Worm (Caenorhabditis elegans) whole organism, L4 larva: ENCODE measurements around the gene oac-23.

Source experiments
- F44E2.7 ChIP-seq: fragments of 200-800 bp; sonication (Bioruptor generic); IDR thresholded peaks from 2 replicates; pipeline ENCODE4 v2.1.2; 2022; ENCODE audit warnings: missing genetic modification characterization, missing compliant biosample characterization
- T20F7.1 ChIP-seq: fragments of 200-800 bp; sonication (Bioruptor generic); optimal IDR thresholded peaks from 2 replicates; lab custom pipeline; 2018; ENCODE audit warnings: mild to moderate bottlenecking, missing genetic modification characterization, missing compliant biosample characterization
- Y105C5A.15 ChIP-seq: fragments of 200-800 bp; sonication (Bioruptor generic); IDR thresholded peaks from 2 replicates; pipeline ENCODE4 v1.3.6; 2022; ENCODE audit warnings: missing genetic modification characterization, missing compliant biosample characterization
- Y5F2A.4 ChIP-seq: fragments of 200-800 bp; sonication (Bioruptor generic); optimal IDR thresholded peaks from 2 replicates; lab custom pipeline; 2018; ENCODE audit warnings: mild to moderate bottlenecking, missing genetic modification characterization, missing compliant biosample characterization
- aha-1 ChIP-seq: fragments of 150-350 bp; peaks from one replicate; lab custom pipeline; 2014; ENCODE audit warnings: missing biosample characterization, missing genetic modification characterization
- ceh-28 ChIP-seq: fragments of 150-350 bp; optimal IDR thresholded peaks from 2 replicates; lab custom pipeline; 2014; ENCODE audit warnings: missing biosample characterization, missing genetic modification reagents, missing genetic modification characterization
- ceh-62 ChIP-seq: sonication (generic microtip); optimal IDR thresholded peaks from 2 replicates; lab custom pipeline; 2017; ENCODE audit warnings: missing biosample characterization, missing genetic modification characterization
- daf-12 ChIP-seq: fragments of 150-350 bp; optimal IDR thresholded peaks from 2 replicates; lab custom pipeline; 2014; ENCODE audit warnings: missing biosample characterization, missing genetic modification reagents, missing genetic modification characterization
- daf-19 ChIP-seq: fragments of 200-800 bp; sonication (Bioruptor generic); conservative IDR thresholded peaks from 2 replicates; pipeline ENCODE4 v1.3.6; 2022; ENCODE audit warnings: missing genetic modification characterization, missing compliant biosample characterization
- dmd-6 ChIP-seq: fragments of 200-800 bp; sonication (Bioruptor generic); IDR thresholded peaks from 2 replicates; pipeline ENCODE4 v1.3.6; 2022; ENCODE audit warnings: missing genetic modification reagents, missing genetic modification characterization, missing compliant biosample characterization
- dmd-8 ChIP-seq: fragments of 200-800 bp; sonication (Bioruptor generic); IDR thresholded peaks from 2 replicates; pipeline ENCODE4 v1.3.6; 2022; ENCODE audit warnings: missing genetic modification characterization, missing compliant biosample characterization
- dpl-1 ChIP-seq: fragments of 150-350 bp; optimal IDR thresholded peaks from 2 replicates; lab custom pipeline; 2014; ENCODE audit warnings: missing biosample characterization, missing genetic modification reagents, missing genetic modification characterization
- fos-1 ChIP-seq: fragments of 150-350 bp; optimal IDR thresholded peaks from 2 replicates; lab custom pipeline; 2014; ENCODE audit warnings: missing biosample characterization, missing genetic modification characterization
- hif-1 ChIP-seq, 2 experiments: sonication (generic microtip); optimal IDR thresholded peaks; 2 replicates each; lab custom pipeline; 2016 to 2017; ENCODE audit warnings: missing compliant biosample characterization in 2 of 2, missing genetic modification characterization in 2 of 2, missing genetic modification reagents in 2 of 2, missing genotype in 2 of 2, mild to moderate bottlenecking in 1 of 2
- hlh-30 ChIP-seq: sonication (generic microtip); optimal IDR thresholded peaks from 2 replicates; lab custom pipeline; 2017; ENCODE audit warnings: antibody characterized with exemption, mild to moderate bottlenecking, missing genetic modification characterization, missing compliant biosample characterization; ENCODE audit not compliant: insufficient read depth
- jun-1 ChIP-seq: fragments of 150-350 bp; optimal IDR thresholded peaks from 2 replicates; lab custom pipeline; 2014; ENCODE audit warnings: missing biosample characterization, missing genetic modification reagents, missing genetic modification characterization
- lim-7 ChIP-seq: fragments of 200-800 bp; sonication (Bioruptor generic); IDR thresholded peaks from 2 replicates; pipeline ENCODE4 v1.3.6; 2022; ENCODE audit warnings: missing genetic modification characterization, missing compliant biosample characterization
- lin-1 ChIP-seq: fragments of 200-800 bp; sonication (Bioruptor generic); IDR thresholded peaks from 2 replicates; pipeline ENCODE4 v1.3.6; 2022; ENCODE audit warnings: missing genetic modification reagents, missing genetic modification characterization, missing compliant biosample characterization
- lin-15B ChIP-seq: fragments of 150-350 bp; sonication (generic microtip); optimal IDR thresholded peaks from 3 replicates; lab custom pipeline; 2014; ENCODE audit warnings: missing biosample characterization, missing genetic modification characterization
- lin-38 ChIP-seq: fragments of 200-800 bp; sonication (Bioruptor generic); IDR thresholded peaks from 2 replicates; pipeline ENCODE4 v1.3.6; 2022; ENCODE audit warnings: missing genetic modification reagents, missing genetic modification characterization, missing compliant biosample characterization
- lir-3 ChIP-seq: sonication (generic microtip); optimal IDR thresholded peaks from 2 replicates; lab custom pipeline; 2016; ENCODE audit warnings: mild to moderate bottlenecking, missing genetic modification characterization, missing compliant biosample characterization
- mep-1 ChIP-seq: fragments of 150-350 bp; sonication (generic microtip); optimal IDR thresholded peaks from 3 replicates; lab custom pipeline; 2014; ENCODE audit warnings: missing biosample characterization, missing genetic modification characterization
- mes-2 ChIP-seq: sonication (generic microtip); optimal IDR thresholded peaks from 2 replicates; lab custom pipeline; 2016; ENCODE audit warnings: missing genotype, mild to moderate bottlenecking, missing genetic modification characterization, missing compliant biosample characterization; ENCODE audit not compliant: poor library complexity, severe bottlenecking
- mxl-2 ChIP-seq: fragments of 200-800 bp; sonication (Bioruptor generic); conservative IDR thresholded peaks from 2 replicates; pipeline ENCODE4 v1.3.6; 2022; ENCODE audit warnings: missing genetic modification reagents, missing genetic modification characterization, missing compliant biosample characterization
- mxl-3 ChIP-seq: fragments of 200-800 bp; sonication (Bioruptor generic); optimal IDR thresholded peaks from 2 replicates; lab custom pipeline; 2018; ENCODE audit warnings: mild to moderate bottlenecking, missing genetic modification characterization, missing compliant biosample characterization
- nhr-10 ChIP-seq: fragments of 150-350 bp; optimal IDR thresholded peaks from 2 replicates; lab custom pipeline; 2014; ENCODE audit warnings: missing biosample characterization, missing genetic modification characterization
- nhr-102 ChIP-seq: sonication (generic microtip); optimal IDR thresholded peaks from 2 replicates; lab custom pipeline; 2016; ENCODE audit warnings: mild to moderate bottlenecking, missing genetic modification characterization, moderate library complexity, missing compliant biosample characterization
- nhr-111 ChIP-seq: fragments of 200-800 bp; sonication (Bioruptor generic); optimal IDR thresholded peaks from 2 replicates; lab custom pipeline; 2018; ENCODE audit warnings: mild to moderate bottlenecking, missing genetic modification characterization, missing compliant biosample characterization
- nhr-237 ChIP-seq: sonication (generic microtip); optimal IDR thresholded peaks from 2 replicates; lab custom pipeline; 2017; ENCODE audit warnings: missing biosample characterization, missing genetic modification characterization
- nhr-41 ChIP-seq: fragments of 200-800 bp; sonication (Bioruptor generic); IDR thresholded peaks from 2 replicates; pipeline ENCODE4 v1.3.6; 2022; ENCODE audit warnings: missing genetic modification reagents, missing genetic modification characterization, missing compliant biosample characterization
- nhr-42 ChIP-seq: fragments of 200-800 bp; sonication (Bioruptor generic); IDR thresholded peaks from 2 replicates; pipeline ENCODE4 v1.3.6; 2022; ENCODE audit warnings: missing genetic modification characterization, missing compliant biosample characterization
- nhr-6 ChIP-seq: fragments of 150-350 bp; optimal IDR thresholded peaks from 2 replicates; lab custom pipeline; 2014; ENCODE audit warnings: missing biosample characterization, missing genetic modification characterization
- nhr-76 ChIP-seq: fragments of 150-350 bp; optimal IDR thresholded peaks from 2 replicates; lab custom pipeline; 2014; ENCODE audit warnings: missing biosample characterization, missing genetic modification characterization
- saeg-2 ChIP-seq: fragments of 200-800 bp; sonication (Bioruptor generic); IDR thresholded peaks from 2 replicates; pipeline ENCODE4 v1.3.6; 2022; ENCODE audit warnings: missing genetic modification reagents, missing genetic modification characterization, missing compliant biosample characterization
- skn-1 ChIP-seq: fragments of 150-350 bp; optimal IDR thresholded peaks from 2 replicates; lab custom pipeline; 2014; ENCODE audit warnings: missing biosample characterization, missing genetic modification characterization
- snpc-4 ChIP-seq: fragments of 150-350 bp; optimal IDR thresholded peaks from 2 replicates; lab custom pipeline; 2014; ENCODE audit warnings: missing biosample characterization, missing genetic modification characterization
- spr-1 ChIP-seq: sonication (generic microtip); optimal IDR thresholded peaks from 2 replicates; lab custom pipeline; 2016; ENCODE audit warnings: mild to moderate bottlenecking, missing genetic modification characterization, missing compliant biosample characterization
- tag-97 ChIP-seq: fragments of 200-800 bp; sonication (Bioruptor generic); IDR thresholded peaks from 2 replicates; pipeline ENCODE4 v1.3.6; 2022; ENCODE audit warnings: missing genetic modification characterization, missing compliant biosample characterization
- unc-62 ChIP-seq, 3 experiments: fragments of 150-350 bp in 1 of 3; sonication (generic microtip); optimal IDR thresholded peaks in 2 of 3; peaks in 1 of 3; 1 replicate in 1 of 3; 2 replicates in 2 of 3; lab custom pipeline; 2014 to 2017; ENCODE audit warnings: missing biosample characterization in 3 of 3, missing genetic modification characterization in 3 of 3, missing genetic modification reagents in 3 of 3, missing genotype in 1 of 3
- zfp-3 ChIP-seq: fragments of 200-800 bp; sonication (Bioruptor generic); conservative IDR thresholded peaks from 2 replicates; pipeline ENCODE4 v1.3.6; 2022; ENCODE audit warnings: missing genetic modification reagents, missing genetic modification characterization, missing compliant biosample characterization
- zip-11 ChIP-seq: fragments of 200-800 bp; sonication (Bioruptor generic); IDR thresholded peaks from 2 replicates; pipeline ENCODE4 v1.3.6; 2022; ENCODE audit warnings: missing genetic modification characterization, missing compliant biosample characterization
- zip-2 ChIP-seq: fragments of 150-350 bp; optimal IDR thresholded peaks from 2 replicates; lab custom pipeline; 2014; ENCODE audit warnings: missing biosample characterization, missing genetic modification characterization
- ztf-7 ChIP-seq: fragments of 150-350 bp; optimal IDR thresholded peaks from 2 replicates; lab custom pipeline; 2014; ENCODE audit warnings: missing biosample characterization, missing genetic modification characterization

The oac-23 gene

ce11 chrIV:3875260-3875659, 6.0 kb upstream of the oac-23 start (continued):
- TF ChIP-seq mep-1 = peak; percentile 68
- TF ChIP-seq Y105C5A.15 (GFP tag; lab: Robert Waterston, UW) = no peak
- TF ChIP-seq nhr-102 = no peak
- no peak for TF ChIP-seq skn-1 (tag; lab: Kevin White, UChicago)
- TF ChIP-seq ceh-62 (tag; lab: Kevin White, UChicago) = no peak
- TF ChIP-seq snpc-4 (tag; lab: Kevin White, UChicago) = no peak
- no peak for TF ChIP-seq lim-7 (GFP tag; lab: Robert Waterston, UW)
- TF ChIP-seq hlh-30 (tag; lab: Kevin White, UChicago) = peak; percentile 73
- no peak for TF ChIP-seq saeg-2 (GFP tag; lab: Robert Waterston, UW)
- no peak for TF ChIP-seq lin-15B (tag; lab: Kevin White, UChicago)
- TF ChIP-seq daf-12 = no peak
- TF ChIP-seq spr-1 (tag; lab: Kevin White, UChicago) = no peak
- no peak for TF ChIP-seq zip-2 (tag; lab: Kevin White, UChicago)
- TF ChIP-seq F44E2.7 = no peak
- no peak for TF ChIP-seq dpl-1
- TF ChIP-seq tag-97 (GFP tag; lab: Robert Waterston, UW) = no peak
- TF ChIP-seq nhr-237 (tag; lab: Kevin White, UChicago) = no peak
- TF ChIP-seq mxl-2 (GFP tag; lab: Robert Waterston, UW) = no peak
- TF ChIP-seq lin-1 = no peak
- TF ChIP-seq fos-1 (tag; lab: Kevin White, UChicago) = no peak
- TF ChIP-seq Y5F2A.4 (GFP tag; lab: Kevin White, UChicago) = no peak
- TF ChIP-seq nhr-41 (GFP tag; lab: Robert Waterston, UW) = no peak
- TF ChIP-seq ztf-7 (tag; lab: Kevin White, UChicago) = no peak
- no peak for TF ChIP-seq dmd-8
- peak in 1 of 2 experiments; percentile 41 for TF ChIP-seq hif-1 (tag; optimal IDR thresholded peaks at IDR 0.05; lab: Kevin White, UChicago)
- TF ChIP-seq ceh-28 (tag; lab: Kevin White, UChicago) = no peak
- no peak for TF ChIP-seq zip-11 (GFP tag; lab: Robert Waterston, UW)
- no peak for TF ChIP-seq nhr-76 (tag; lab: Kevin White, UChicago)
- TF ChIP-seq zfp-3 (GFP tag; lab: Robert Waterston, UW) = no peak
- TF ChIP-seq daf-19 (GFP tag; lab: Robert Waterston, UW) = no peak
- TF ChIP-seq mxl-3 = no peak
- peak; percentile 73 for TF ChIP-seq dmd-6 (GFP tag; lab: Robert Waterston, UW)
- peak; percentile 57 for TF ChIP-seq mes-2 (tag; lab: Kevin White, UChicago)
- no peak for TF ChIP-seq T20F7.1 (GFP tag; lab: Kevin White, UChicago)

ce11 chrIV:3876955-3877354, 4.3 kb upstream of the oac-23 start:
- TF ChIP-seq nhr-237 (tag; lab: Kevin White, UChicago) (no peak), lin-38 (GFP tag; lab: Robert Waterston, UW) (no peak), aha-1 (peak; percentile 91), nhr-10 (tag; lab: Kevin White, UChicago) (no peak), lir-3 (no peak), nhr-6 (tag; lab: Kevin White, UChicago) (no peak), mxl-3 (no peak), nhr-111 (GFP tag; lab: Kevin White, UChicago) (no peak), unc-62 (GFP tag; optimal IDR thresholded peaks at IDR 0.05 in 1 of 2; lab: Kevin White, UChicago) (peak in 1 of 2 experiments; percentile 67), unc-62 (tag; optimal IDR thresholded peaks at IDR 0.05; lab: Kevin White, UChicago) (no peak), jun-1 (tag; lab: Kevin White, UChicago) (no peak), skn-1 (tag; lab: Kevin White, UChicago) (no peak), nhr-42 (GFP tag; lab: Robert Waterston, UW) (no peak), T20F7.1 (GFP tag; lab: Kevin White, UChicago) (no peak)
